Fruit fly (Drosophila melanogaster) whole organism, embryonic: ENCODE results near the gene CG11893.
A peak's percentile ranks its signal among the peaks of the same experiment; 100 is the strongest.

ENCODE experiments used
- CG1024 ChIP-seq: fragments of 200-800 bp; sonication (Bioruptor generic); IDR thresholded peaks from 2 replicates; pipeline ENCODE4 v1.3.6; 2022; ENCODE audit warnings: missing biosample characterization, missing genetic modification characterization
- CG10431 ChIP-seq: fragments of 200-800 bp; sonication (Bioruptor generic); optimal IDR thresholded peaks from 3 replicates; lab custom pipeline; 2018; ENCODE audit warnings: missing biosample characterization, mild to moderate bottlenecking, missing genetic modification characterization
- CG10654 ChIP-seq: fragments of 200-800 bp; sonication (Bioruptor generic); optimal IDR thresholded peaks from 2 replicates; lab custom pipeline; 2016; ENCODE audit warnings: missing biosample characterization, missing genetic modification characterization
- CG11456 ChIP-seq: fragments of 200-800 bp; sonication (Bioruptor generic); IDR thresholded peaks from 3 replicates; pipeline ENCODE4 v1.3.6; 2022; ENCODE audit warnings: missing biosample characterization, missing genetic modification characterization
- CG12744 ChIP-seq: fragments of 200-800 bp; sonication (Bioruptor generic); optimal IDR thresholded peaks from 2 replicates; lab custom pipeline; 2016; ENCODE audit warnings: missing biosample characterization, missing genetic modification characterization
- CG13775 ChIP-seq: fragments of 200-800 bp; sonication (Bioruptor generic); optimal IDR thresholded peaks from 3 replicates; lab custom pipeline; 2017; ENCODE audit warnings: missing biosample characterization, mild to moderate bottlenecking, missing genetic modification characterization
- CG14965 ChIP-seq: fragments of 200-800 bp; sonication (Bioruptor generic); optimal IDR thresholded peaks from 2 replicates; lab custom pipeline; 2016; ENCODE audit warnings: missing biosample characterization, missing genetic modification characterization, borderline replicate concordance
- CG1602 ChIP-seq: fragments of 200-800 bp; sonication (Bioruptor generic); optimal IDR thresholded peaks from 3 replicates; lab custom pipeline; 2016; ENCODE audit warnings: missing biosample characterization, missing genetic modification characterization
- CG16815 ChIP-seq: fragments of 200-800 bp; sonication (Bioruptor generic); optimal IDR thresholded peaks from 3 replicates; lab custom pipeline; 2017; ENCODE audit warnings: missing biosample characterization, mild to moderate bottlenecking, missing genetic modification characterization
- CG17385 ChIP-seq: fragments of 200-800 bp; sonication (Bioruptor generic); optimal IDR thresholded peaks from 3 replicates; lab custom pipeline; 2018; ENCODE audit warnings: missing biosample characterization, mild to moderate bottlenecking, missing genetic modification characterization
- CG2120 ChIP-seq: fragments of 200-800 bp; sonication (Bioruptor generic); optimal IDR thresholded peaks from 3 replicates; lab custom pipeline; 2016; ENCODE audit warnings: missing biosample characterization, missing genetic modification characterization
- CG30403 ChIP-seq: fragments of 200-800 bp; sonication (Bioruptor generic); optimal IDR thresholded peaks from 3 replicates; lab custom pipeline; 2016; ENCODE audit warnings: missing biosample characterization, missing genetic modification characterization
- CG31441 ChIP-seq: fragments of 200-800 bp; sonication (Bioruptor generic); IDR thresholded peaks from 2 replicates; pipeline ENCODE4 v1.3.6; 2022; ENCODE audit warnings: missing biosample characterization, missing genetic modification characterization
- CG32532 ChIP-seq: fragments of 200-800 bp; sonication (Bioruptor generic); IDR thresholded peaks from 2 replicates; pipeline ENCODE4 v1.3.6; 2022; ENCODE audit warnings: missing biosample characterization, missing genetic modification characterization
- CG34422 ChIP-seq: fragments of 200-800 bp; sonication (Bioruptor generic); IDR thresholded peaks from 3 replicates; pipeline ENCODE4 v1.3.6; 2022; ENCODE audit warnings: missing biosample characterization, missing genetic modification characterization
- CG3847 ChIP-seq: fragments of 200-800 bp; sonication (Bioruptor generic); IDR thresholded peaks from 2 replicates; pipeline ENCODE4 v1.3.6; 2022; ENCODE audit warnings: missing biosample characterization, missing genetic modification characterization
- CG43689 ChIP-seq: fragments of 200-800 bp; sonication (Bioruptor generic); IDR thresholded peaks from 2 replicates; pipeline ENCODE4 v1.3.6; 2022; ENCODE audit warnings: missing biosample characterization, missing genetic modification characterization
- CG4404 ChIP-seq: fragments of 200-800 bp; sonication (Bioruptor generic); IDR thresholded peaks from 2 replicates; pipeline ENCODE4 v1.3.6; 2022; ENCODE audit warnings: missing biosample characterization, missing genetic modification characterization
- CG6654 ChIP-seq: fragments of 200-800 bp; sonication (Bioruptor generic); optimal IDR thresholded peaks from 2 replicates; lab custom pipeline; 2017; ENCODE audit warnings: missing biosample characterization, mild to moderate bottlenecking, missing genetic modification characterization
- CG8924 ChIP-seq: fragments of 200-800 bp; optimal IDR thresholded peaks from 3 replicates; lab custom pipeline; 2019; ENCODE audit warnings: missing biosample characterization, mild to moderate bottlenecking, missing genetic modification characterization, moderate library complexity
- CG8944 ChIP-seq: fragments of 200-800 bp; sonication (Bioruptor generic); optimal IDR thresholded peaks from 3 replicates; lab custom pipeline; 2016; ENCODE audit warnings: missing biosample characterization, missing genetic modification characterization
- CG9932 ChIP-seq: fragments of 200-800 bp; sonication (Bioruptor generic); IDR thresholded peaks from 2 replicates; pipeline ENCODE4 v1.3.6; 2022; ENCODE audit warnings: missing biosample characterization, missing genetic modification characterization
- D ChIP-seq, 2 experiments: fragments of 200-800 bp in 1 of 2; fragments of >200 bp in 1 of 2; sonication (Bioruptor generic) in 1 of 2; optimal IDR thresholded peaks; 2 replicates in 1 of 2; 3 replicates in 1 of 2; lab custom pipeline; 2017; ENCODE audit warnings: mild to moderate bottlenecking in 1 of 2, missing biosample characterization in 1 of 2, missing genetic modification characterization in 1 of 2, missing genetic modification reagents in 1 of 2
- Dek ChIP-seq: fragments of 200-800 bp; sonication (Bioruptor generic); optimal IDR thresholded peaks from 3 replicates; lab custom pipeline; 2019; ENCODE audit warnings: missing biosample characterization, mild to moderate bottlenecking, missing genetic modification characterization, moderate library complexity
- Kr ChIP-seq: fragments of 200-800 bp; sonication (Bioruptor generic); optimal IDR thresholded peaks from 2 replicates; lab custom pipeline; 2017; ENCODE audit warnings: missing biosample characterization, mild to moderate bottlenecking, missing genetic modification characterization
- MTF-1 ChIP-seq: fragments of 200-800 bp; sonication (Bioruptor generic); optimal IDR thresholded peaks from 2 replicates; lab custom pipeline; 2018; ENCODE audit warnings: missing biosample characterization, mild to moderate bottlenecking, missing genetic modification characterization, borderline replicate concordance
- Nf-YA ChIP-seq: fragments of 200-800 bp; sonication (Bioruptor generic); IDR thresholded peaks from 2 replicates; pipeline ENCODE4 v1.3.6; 2022; ENCODE audit warnings: missing biosample characterization, missing genetic modification characterization
- Opbp ChIP-seq: fragments of 200-800 bp; sonication (Bioruptor generic); IDR thresholded peaks from 3 replicates; pipeline ENCODE4 v1.3.6; 2022; ENCODE audit warnings: missing biosample characterization, missing genetic modification characterization; ENCODE audit not compliant: partially characterized antibody
- Rfx ChIP-seq: fragments of 200-800 bp; sonication (Bioruptor generic); IDR thresholded peaks from 2 replicates; pipeline ENCODE4 v1.3.6; 2022; ENCODE audit warnings: missing biosample characterization, missing genetic modification characterization
- Spps ChIP-seq: fragments of 200-800 bp; sonication (Bioruptor generic); optimal IDR thresholded peaks from 2 replicates; lab custom pipeline; 2018; ENCODE audit warnings: missing biosample characterization, mild to moderate bottlenecking, missing genetic modification characterization
- Trl ChIP-seq, 3 experiments: fragments of >200 bp in 2 of 3; fragments of 200-800 bp in 1 of 3; sonication (Bioruptor generic) in 1 of 3; optimal IDR thresholded peaks; 2 replicates in 1 of 3; 3 replicates in 2 of 3; lab custom pipeline; 2016 to 2017; ENCODE audit warnings: missing biosample characterization in 1 of 3, missing genetic modification characterization in 1 of 3
- al ChIP-seq: fragments of 200-800 bp; sonication (Bioruptor generic); IDR thresholded peaks from 2 replicates; pipeline ENCODE4 v1.3.6; 2022; ENCODE audit warnings: missing biosample characterization, missing genetic modification characterization
- cato ChIP-seq: fragments of 200-800 bp; sonication (Bioruptor generic); optimal IDR thresholded peaks from 2 replicates; lab custom pipeline; 2016; ENCODE audit warnings: missing biosample characterization, missing genetic modification characterization, borderline replicate concordance
- danr ChIP-seq: fragments of 200-800 bp; sonication (Bioruptor generic); IDR thresholded peaks from 2 replicates; pipeline ENCODE4 v1.3.6; 2022; ENCODE audit warnings: missing biosample characterization, missing genetic modification characterization
- dati ChIP-seq: fragments of 200-800 bp; sonication (Bioruptor generic); IDR thresholded peaks from 2 replicates; pipeline ENCODE4 v1.3.6; 2022; ENCODE audit warnings: missing biosample characterization, missing genetic modification characterization
- exex ChIP-seq: fragments of 200-800 bp; sonication (Bioruptor generic); optimal IDR thresholded peaks from 4 replicates; lab custom pipeline; 2018; ENCODE audit warnings: missing biosample characterization, mild to moderate bottlenecking, missing genetic modification characterization, moderate library complexity
- fd3F ChIP-seq: fragments of 200-800 bp; sonication (Bioruptor generic); optimal IDR thresholded peaks from 2 replicates; lab custom pipeline; 2018; ENCODE audit warnings: missing biosample characterization, mild to moderate bottlenecking, missing genetic modification characterization, moderate library complexity
- gce ChIP-seq: fragments of 200-800 bp; sonication (Bioruptor generic); IDR thresholded peaks from 3 replicates; pipeline ENCODE4 v1.3.6; 2022; ENCODE audit warnings: missing biosample characterization, missing genetic modification characterization
- gsb-n ChIP-seq: fragments of 200-800 bp; sonication (Bioruptor generic); optimal IDR thresholded peaks from 3 replicates; lab custom pipeline; 2018; ENCODE audit warnings: missing biosample characterization, mild to moderate bottlenecking, missing genetic modification characterization
- gt ChIP-seq: fragments of 200-800 bp; sonication (Bioruptor generic); IDR thresholded peaks from 2 replicates; pipeline ENCODE4 v1.3.6; 2022; ENCODE audit warnings: missing biosample characterization, missing genetic modification characterization
- h ChIP-seq: fragments of >200 bp; optimal IDR thresholded peaks from 2 replicates; lab custom pipeline; 2017
- hb ChIP-seq: fragments of 200-800 bp; sonication (Bioruptor generic); IDR thresholded peaks from 3 replicates; pipeline ENCODE4 v1.3.6; 2022; ENCODE audit warnings: missing biosample characterization, missing genetic modification characterization; ENCODE audit not compliant: partially characterized antibody
- jumu ChIP-seq: fragments of 200-800 bp; sonication (Bioruptor generic); optimal IDR thresholded peaks from 3 replicates; lab custom pipeline; 2016; ENCODE audit warnings: missing biosample characterization, missing genetic modification characterization
- klu ChIP-seq: fragments of 200-800 bp; sonication (Bioruptor generic); IDR thresholded peaks from 2 replicates; pipeline ENCODE4 v1.3.6; 2022; ENCODE audit warnings: missing biosample characterization, missing genetic modification characterization
- nmo ChIP-seq: fragments of 200-800 bp; sonication (Bioruptor generic); optimal IDR thresholded peaks from 2 replicates; lab custom pipeline; 2018; ENCODE audit warnings: missing biosample characterization, mild to moderate bottlenecking, missing genetic modification characterization, moderate library complexity
- row ChIP-seq: fragments of 200-800 bp; sonication (Bioruptor generic); IDR thresholded peaks from 3 replicates; pipeline ENCODE4 v1.3.6; 2022; ENCODE audit warnings: missing biosample characterization, missing genetic modification characterization
- sc ChIP-seq, 3 experiments: fragments of >200 bp in 2 of 3; fragments of 200-800 bp in 1 of 3; sonication (Bioruptor generic) in 1 of 3; optimal IDR thresholded peaks; 2 replicates in 2 of 3; 3 replicates in 1 of 3; lab custom pipeline; 2017; ENCODE audit warnings: mild to moderate bottlenecking in 1 of 3, missing biosample characterization in 1 of 3, missing genetic modification characterization in 1 of 3, missing genetic modification reagents in 1 of 3
- sima ChIP-seq: fragments of 200-800 bp; sonication (Bioruptor generic); optimal IDR thresholded peaks from 2 replicates; lab custom pipeline; 2016; ENCODE audit warnings: missing biosample characterization, missing genetic modification characterization
- trh ChIP-seq: fragments of 200-800 bp; sonication (Bioruptor generic); optimal IDR thresholded peaks from 2 replicates; lab custom pipeline; 2016; ENCODE audit warnings: missing biosample characterization, missing genetic modification characterization
- wor ChIP-seq: fragments of 200-800 bp; sonication (Bioruptor generic); IDR thresholded peaks from 2 replicates; pipeline ENCODE4 v1.3.6; 2022; ENCODE audit warnings: missing biosample characterization, missing genetic modification characterization

CG11893 gene

DNA sequence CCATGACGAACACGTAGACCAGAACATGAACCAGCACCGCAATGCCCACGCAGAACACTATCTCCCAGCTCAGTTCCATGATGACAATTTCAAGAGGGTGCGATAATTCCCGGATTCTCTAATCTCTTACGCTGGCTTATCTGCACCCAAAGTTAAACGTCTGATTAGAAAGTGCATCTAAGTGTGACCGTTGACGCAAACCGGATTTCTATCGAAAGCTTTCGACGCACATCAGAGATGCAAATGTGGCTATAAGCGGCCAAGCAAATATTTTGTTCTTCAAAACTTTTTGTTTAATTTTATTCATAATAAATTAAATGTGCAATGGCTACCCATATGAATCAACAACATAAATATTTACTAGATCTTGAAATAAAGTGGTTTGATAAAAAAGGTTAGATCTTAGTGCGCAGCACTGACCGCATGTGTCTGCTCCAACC is 27.3 kb upstream of the CG11893 start, which contains the start of the genes Kdsr and CG11858 (continued):
- peak; percentile 47 for TF ChIP-seq fd3F (GFP tag; lab: Kevin White, UChicago)
- peak; percentile 58; the same call in 1 of the 2 replicates for TF ChIP-seq danr
- 0 out of 3 replicates have a peak, but pooled peaks have one; percentile 34 for TF ChIP-seq CG11456
- no peak for TF ChIP-seq gsb-n
- peak; percentile 68 for TF ChIP-seq CG32532 (GFP tag; lab: Robert Waterston, UW)
- TF ChIP-seq CG1602 (GFP tag; lab: Kevin White, UChicago): peak; percentile 12
- peak; percentile 40 for TF ChIP-seq CG12744
- no peak; the same call in 1 of the 2 replicates for TF ChIP-seq CG31441
- TF ChIP-seq h (lab: Kevin White, UChicago): no peak
- no peak for TF ChIP-seq gce (GFP tag; lab: Robert Waterston, UW)
- no peak for TF ChIP-seq dati (GFP tag; lab: Robert Waterston, UW)
- peak; percentile 82 for TF ChIP-seq CG30403
- TF ChIP-seq gt: no peak
- no peak for TF ChIP-seq cato (GFP tag; lab: Kevin White, UChicago)
- no peak for TF ChIP-seq Trl (optimal IDR thresholded peaks at IDR 0.05; lab: Kevin White, UChicago)
- TF ChIP-seq Trl (GFP tag; optimal IDR thresholded peaks at IDR 0.05; lab: Kevin White, UChicago): peak; percentile 36
- TF ChIP-seq sc (optimal IDR thresholded peaks at IDR 0.05; lab: Kevin White, UChicago): no peak
- TF ChIP-seq sc (GFP tag; optimal IDR thresholded peaks at IDR 0.05; lab: Kevin White, UChicago): no peak
- peak; percentile 13 for TF ChIP-seq CG16815 (GFP tag; lab: Kevin White, UChicago)
- TF ChIP-seq al (GFP tag; lab: Robert Waterston, UW): peak; percentile 61
- TF ChIP-seq Spps (tag; lab: Kevin White, UChicago): peak; percentile 51
- peak; percentile 46; the same call in 1 of the 2 replicates for TF ChIP-seq wor (GFP tag; lab: Robert Waterston, UW)
- peak; percentile 80 for TF ChIP-seq CG9932 (GFP tag; lab: Robert Waterston, UW)
- peak; percentile 38; the same call in 1 of the 2 replicates for TF ChIP-seq klu (GFP tag; lab: Robert Waterston, UW)
- TF ChIP-seq jumu: peak; percentile 44
- peak; percentile 70; the same call in 2 of the 3 replicates for TF ChIP-seq CG34422 (GFP tag; lab: Robert Waterston, UW)
- peak; percentile 63 for TF ChIP-seq exex
- TF ChIP-seq CG14965 (GFP tag; lab: Kevin White, UChicago): no peak
- peak; percentile 29 for TF ChIP-seq CG17385 (GFP tag; lab: Kevin White, UChicago)
- TF ChIP-seq Kr (GFP tag; lab: Kevin White, UChicago): no peak
- peak; percentile 52 for TF ChIP-seq Dek (tag; lab: Kevin White, UChicago)
- TF ChIP-seq CG2120 (GFP tag; lab: Kevin White, UChicago): peak; percentile 82
- TF ChIP-seq Opbp (GFP tag; lab: Robert Waterston, UW): no peak
- TF ChIP-seq CG8924 (tag; lab: Kevin White, UChicago): peak; percentile 58
- no peak for TF ChIP-seq trh
- no peak for TF ChIP-seq D (optimal IDR thresholded peaks at IDR 0.05; lab: Kevin White, UChicago)
- TF ChIP-seq D (GFP tag; optimal IDR thresholded peaks at IDR 0.05; lab: Kevin White, UChicago): no peak
- TF ChIP-seq Rfx (GFP tag; lab: Robert Waterston, UW): peak; percentile 85
- peak; percentile 94 for TF ChIP-seq row (GFP tag; lab: Robert Waterston, UW)
- no peak for TF ChIP-seq Nf-YA
- TF ChIP-seq MTF-1 (GFP tag; lab: Kevin White, UChicago): no peak
- no peak for TF ChIP-seq CG1024 (GFP tag; lab: Robert Waterston, UW)
- no peak for TF ChIP-seq sima (GFP tag; lab: Kevin White, UChicago)
- TF ChIP-seq CG4404 (GFP tag; lab: Robert Waterston, UW): peak; percentile 47; the same call in 1 of the 2 replicates
- no peak for TF ChIP-seq CG10431 (GFP tag; lab: Kevin White, UChicago)
- TF ChIP-seq CG10654: peak; percentile 29
- TF ChIP-seq CG3847: peak; percentile 68
- TF ChIP-seq nmo: peak; percentile 75
- peak; percentile 28 for TF ChIP-seq CG8944 (GFP tag; lab: Kevin White, UChicago)
- no peak for TF ChIP-seq CG6654 (GFP tag; lab: Kevin White, UChicago)
- no peak for TF ChIP-seq hb (GFP tag; lab: Robert Waterston, UW)
- 0 out of 2 replicates have a peak, but pooled peaks have one; percentile 15 for TF ChIP-seq CG43689 (GFP tag; lab: Robert Waterston, UW)
- peak; percentile 73 for TF ChIP-seq CG13775
